Worm (Caenorhabditis elegans) whole organism, young adult: ENCODE data around the gene clec-122.

Source experiments
- C17E4.6 ChIP-seq: fragments of 200-800 bp; sonication (Bioruptor generic); IDR thresholded peaks from 2 replicates; pipeline ENCODE4 v1.3.6; 2022; ENCODE audit warnings: missing genetic modification reagents, missing genetic modification characterization, missing compliant biosample characterization
- D2030.7 ChIP-seq: fragments of 200-800 bp; sonication (Bioruptor generic); IDR thresholded peaks from 2 replicates; pipeline ENCODE4 v1.3.6; 2022; ENCODE audit warnings: missing genetic modification reagents, missing genetic modification characterization, missing compliant biosample characterization
- F10E7.11 ChIP-seq: sonication (generic microtip); optimal IDR thresholded peaks from 2 replicates; lab custom pipeline; 2017; ENCODE audit warnings: mild to moderate bottlenecking, missing genetic modification characterization, moderate library complexity, missing compliant biosample characterization
- F57A8.1 ChIP-seq: fragments of 200-800 bp; sonication (Bioruptor generic); optimal IDR thresholded peaks from 2 replicates; lab custom pipeline; 2018; ENCODE audit warnings: mild to moderate bottlenecking, missing genetic modification characterization, moderate library complexity, missing compliant biosample characterization
- T07F8.4 ChIP-seq: sonication (generic microtip); optimal IDR thresholded peaks from 2 replicates; lab custom pipeline; 2016; ENCODE audit warnings: mild to moderate bottlenecking, missing genetic modification characterization, moderate library complexity, missing compliant biosample characterization
- Y67H2A.10 ChIP-seq: fragments of 200-800 bp; sonication (Bioruptor generic); conservative IDR thresholded peaks from 2 replicates; pipeline ENCODE4 v1.3.6; 2022; ENCODE audit warnings: missing genetic modification reagents, missing genetic modification characterization, missing compliant biosample characterization
- aptf-3 ChIP-seq: fragments of 200-800 bp; sonication (Bioruptor generic); IDR thresholded peaks from 2 replicates; pipeline ENCODE4 v1.3.6; 2022; ENCODE audit warnings: missing genetic modification characterization, missing compliant biosample characterization
- athp-1 ChIP-seq: sonication (generic microtip); optimal IDR thresholded peaks from 2 replicates; lab custom pipeline; 2017; ENCODE audit warnings: mild to moderate bottlenecking, missing genetic modification characterization, missing compliant biosample characterization
- attf-6 ChIP-seq: fragments of 200-800 bp; sonication (Bioruptor generic); IDR thresholded peaks from 2 replicates; pipeline ENCODE4 v1.3.6; 2022; ENCODE audit warnings: missing genetic modification reagents, missing genetic modification characterization, missing compliant biosample characterization
- ceh-40 ChIP-seq: fragments of 200-800 bp; sonication (Bioruptor generic); IDR thresholded peaks from 2 replicates; pipeline ENCODE4 v1.3.6; 2022; ENCODE audit warnings: missing genetic modification characterization, missing compliant biosample characterization
- ceh-79 ChIP-seq: sonication (generic microtip); optimal IDR thresholded peaks from 2 replicates; lab custom pipeline; 2017; ENCODE audit warnings: mild to moderate bottlenecking, missing genetic modification characterization, missing compliant biosample characterization
- dox-1 ChIP-seq: fragments of 200-800 bp; sonication (Bioruptor generic); IDR thresholded peaks from 2 replicates; pipeline ENCODE4 v1.3.6; 2022; ENCODE audit warnings: missing genetic modification reagents, missing genetic modification characterization, missing compliant biosample characterization
- dpff-1 ChIP-seq: sonication (generic microtip); optimal IDR thresholded peaks from 2 replicates; lab custom pipeline; 2017; ENCODE audit warnings: mild to moderate bottlenecking, missing genetic modification characterization, missing compliant biosample characterization
- dpl-1 ChIP-seq: fragments of 150-350 bp; optimal IDR thresholded peaks from 2 replicates; lab custom pipeline; 2014; ENCODE audit warnings: missing biosample characterization, missing genetic modification reagents, missing genetic modification characterization
- egl-18 ChIP-seq: fragments of 200-800 bp; sonication (Bioruptor generic); IDR thresholded peaks from 2 replicates; pipeline ENCODE4 v1.3.6; 2022; ENCODE audit warnings: missing genetic modification reagents, missing genetic modification characterization, missing compliant biosample characterization
- egl-44 ChIP-seq: fragments of 200-800 bp; sonication (Bioruptor generic); IDR thresholded peaks from 2 replicates; pipeline ENCODE4 v1.3.6; 2022; ENCODE audit warnings: missing genetic modification reagents, missing genetic modification characterization, missing compliant biosample characterization
- egrh-3 ChIP-seq: fragments of 200-800 bp; sonication (Bioruptor generic); IDR thresholded peaks from 2 replicates; pipeline ENCODE4 v1.3.6; 2022; ENCODE audit warnings: missing genetic modification reagents, missing genetic modification characterization, missing compliant biosample characterization
- ekl-4 ChIP-seq: fragments of 200-800 bp; sonication (Bioruptor generic); IDR thresholded peaks from 2 replicates; pipeline ENCODE4 v1.3.6; 2022; ENCODE audit warnings: missing genetic modification reagents, missing genetic modification characterization, missing compliant biosample characterization
- ets-4 ChIP-seq: fragments of 200-800 bp; sonication (Bioruptor generic); optimal IDR thresholded peaks from 2 replicates; lab custom pipeline; 2018; ENCODE audit warnings: mild to moderate bottlenecking, missing genetic modification characterization, missing compliant biosample characterization
- him-1 ChIP-seq: sonication (generic microtip); optimal IDR thresholded peaks from 2 replicates; lab custom pipeline; 2016; ENCODE audit warnings: missing genotype, missing genetic modification reagents, missing genetic modification characterization, missing compliant biosample characterization
- hlh-12 ChIP-seq: sonication (generic microtip); optimal IDR thresholded peaks from 2 replicates; lab custom pipeline; 2016; ENCODE audit warnings: missing genetic modification characterization, missing compliant biosample characterization
- hlh-26 ChIP-seq: fragments of 200-800 bp; sonication (Bioruptor generic); conservative IDR thresholded peaks from 2 replicates; pipeline ENCODE4 v1.3.6; 2022; ENCODE audit warnings: missing genetic modification reagents, missing genetic modification characterization, missing compliant biosample characterization
- hmg-1.2 ChIP-seq: fragments of 200-800 bp; sonication (Bioruptor generic); IDR thresholded peaks from 2 replicates; pipeline ENCODE4 v1.3.6; 2022; ENCODE audit warnings: missing genetic modification reagents, missing genetic modification characterization, missing compliant biosample characterization
- lin-26 ChIP-seq: fragments of 200-800 bp; sonication (Bioruptor generic); IDR thresholded peaks from 2 replicates; pipeline ENCODE4 v1.3.6; 2022; ENCODE audit warnings: missing genetic modification reagents, missing genetic modification characterization, missing compliant biosample characterization
- lin-40 ChIP-seq: sonication (generic microtip); optimal IDR thresholded peaks from 2 replicates; lab custom pipeline; 2016; ENCODE audit warnings: missing genetic modification characterization, mild to moderate bottlenecking, missing compliant biosample characterization, missing genotype, missing genetic modification reagents
- madf-10 ChIP-seq: sonication (generic microtip); optimal IDR thresholded peaks from 2 replicates; lab custom pipeline; 2016; ENCODE audit warnings: mild to moderate bottlenecking, missing genetic modification characterization, missing compliant biosample characterization
- mes-4 ChIP-seq: sonication (generic microtip); optimal IDR thresholded peaks from 2 replicates; lab custom pipeline; 2016; ENCODE audit warnings: missing genotype, missing genetic modification characterization, missing compliant biosample characterization
- nfya-2 ChIP-seq: fragments of 200-800 bp; sonication (Bioruptor generic); IDR thresholded peaks from 2 replicates; pipeline ENCODE4 v1.3.6; 2022; ENCODE audit warnings: missing genetic modification reagents, missing genetic modification characterization, missing compliant biosample characterization
- nfyb-1 ChIP-seq: fragments of 200-800 bp; sonication (Bioruptor generic); IDR thresholded peaks from 2 replicates; pipeline ENCODE4 v1.3.6; 2022; ENCODE audit warnings: missing genetic modification reagents, missing genetic modification characterization, missing compliant biosample characterization
- nhr-179 ChIP-seq: sonication (generic microtip); optimal IDR thresholded peaks from 2 replicates; lab custom pipeline; 2016; ENCODE audit warnings: mild to moderate bottlenecking, missing genetic modification characterization, missing compliant biosample characterization
- nhr-90 ChIP-seq: sonication (generic microtip); optimal IDR thresholded peaks from 2 replicates; lab custom pipeline; 2016; ENCODE audit warnings: missing genotype, mild to moderate bottlenecking, missing genetic modification characterization, missing compliant biosample characterization
- pbrm-1 ChIP-seq: fragments of 200-800 bp; sonication (Bioruptor generic); IDR thresholded peaks from 2 replicates; pipeline ENCODE4 v1.3.6; 2022; ENCODE audit warnings: missing genetic modification reagents, missing genetic modification characterization, missing compliant biosample characterization
- pha-4 ChIP-seq: fragments of 150-350 bp; sonication (generic microtip); optimal IDR thresholded peaks from 2 replicates; lab custom pipeline; 2014; ENCODE audit warnings: missing biosample characterization, missing genetic modification reagents, missing genetic modification characterization
- sea-2 ChIP-seq: fragments of 200-800 bp; sonication (Bioruptor generic); IDR thresholded peaks from 2 replicates; pipeline ENCODE4 v1.3.6; 2022; ENCODE audit warnings: missing genetic modification characterization, missing compliant biosample characterization
- snpc-4 ChIP-seq, 5 experiments: fragments of 150-350 bp in 1 of 5; sonication (generic microtip) in 4 of 5; optimal IDR thresholded peaks; 2 replicates each; lab custom pipeline; 2014 to 2018; ENCODE audit warnings: missing genetic modification characterization in 5 of 5, missing biosample characterization in 3 of 5, antibody characterized with exemption in 2 of 5, mild to moderate bottlenecking in 2 of 5, missing compliant biosample characterization in 2 of 5, missing genotype in 2 of 5, moderate library complexity in 2 of 5, missing genetic modification reagents in 1 of 5
- somi-1 ChIP-seq: fragments of 200-800 bp; sonication (Bioruptor generic); optimal IDR thresholded peaks from 2 replicates; lab custom pipeline; 2018; ENCODE audit warnings: mild to moderate bottlenecking, missing genetic modification characterization, missing compliant biosample characterization
- tlf-1 ChIP-seq: fragments of 200-800 bp; sonication (Bioruptor generic); optimal IDR thresholded peaks from 2 replicates; lab custom pipeline; 2018; ENCODE audit warnings: mild to moderate bottlenecking, missing genetic modification characterization, missing compliant biosample characterization
- unc-130 ChIP-seq: sonication (generic microtip); optimal IDR thresholded peaks from 2 replicates; lab custom pipeline; 2016; ENCODE audit warnings: missing genetic modification reagents, missing genetic modification characterization, missing compliant biosample characterization
- zfh-2 ChIP-seq: fragments of 200-800 bp; sonication (Bioruptor generic); conservative IDR thresholded peaks from 2 replicates; pipeline ENCODE4 v1.3.6; 2022; ENCODE audit warnings: missing genetic modification reagents, missing genetic modification characterization, missing compliant biosample characterization
- zim-3 ChIP-seq: sonication (generic microtip); optimal IDR thresholded peaks from 2 replicates; lab custom pipeline; 2017; ENCODE audit warnings: mild to moderate bottlenecking, missing genetic modification characterization, moderate library complexity, missing compliant biosample characterization
- ztf-28 ChIP-seq: fragments of 200-800 bp; sonication (Bioruptor generic); IDR thresholded peaks from 2 replicates; pipeline ENCODE4 v1.3.6; 2022; ENCODE audit warnings: missing genetic modification reagents, missing genetic modification characterization, missing compliant biosample characterization
- ztf-3 ChIP-seq: fragments of 200-800 bp; sonication (Bioruptor generic); optimal IDR thresholded peaks from 2 replicates; lab custom pipeline; 2018; ENCODE audit warnings: mild to moderate bottlenecking, missing genetic modification characterization, missing compliant biosample characterization
- ztf-6 ChIP-seq: fragments of 200-800 bp; sonication (Bioruptor generic); IDR thresholded peaks from 2 replicates; pipeline ENCODE4 v1.3.6; 2022; ENCODE audit warnings: missing genetic modification reagents, missing genetic modification characterization, missing compliant biosample characterization

clec-122 gene

ce11 chrII:3056266-3056872, 49.5 kb upstream of the clec-122 start, which contains the start of gene lin-8 (continued):
- peak; percentile 48; the same call in 1 of the 2 replicates for TF ChIP-seq dox-1 (GFP tag; lab: Robert Waterston, UW)
- TF ChIP-seq lin-40 (tag; lab: Kevin White, UChicago), result no peak
- no peak for TF ChIP-seq nhr-179
- TF ChIP-seq hlh-12 (tag; lab: Kevin White, UChicago), result no peak
- no peak for TF ChIP-seq unc-130 (GFP tag; lab: Kevin White, UChicago)
- no peak for TF ChIP-seq ceh-40 (GFP tag; lab: Robert Waterston, UW)
- TF ChIP-seq sea-2 (GFP tag; lab: Robert Waterston, UW), result no peak
- no peak for TF ChIP-seq mes-4 (tag; lab: Kevin White, UChicago)
- TF ChIP-seq ekl-4, result no peak
- no peak for TF ChIP-seq egl-18 (GFP tag; lab: Robert Waterston, UW)
- TF ChIP-seq, all 124 proteins: peak for 18

ce11 chrII:3060782-3061181, 45.1 kb upstream of the clec-122 start, which contains the start of gene Y25C1A.6:
Gene Y25C1A.6, plus strand, starts transcription at chrII:3061082.
- no peak for TF ChIP-seq attf-6 (GFP tag; lab: Robert Waterston, UW)
- TF ChIP-seq egrh-3 (GFP tag; lab: Robert Waterston, UW), result no peak

ce11 chrII:3061605-3062004, 44.3 kb upstream of the clec-122 start:
- TF ChIP-seq zfh-2 (GFP tag; lab: Robert Waterston, UW), result peak; percentile 63
- TF ChIP-seq egl-44 (GFP tag; lab: Robert Waterston, UW), result no peak
- no peak for TF ChIP-seq ets-4 (GFP tag; lab: Kevin White, UChicago)
- no peak for TF ChIP-seq pha-4 (tag; lab: Kevin White, UChicago)
- no peak for TF ChIP-seq aptf-3
- no peak for TF ChIP-seq hlh-12 (tag; lab: Kevin White, UChicago)
- TF ChIP-seq nhr-90 (tag; lab: Kevin White, UChicago), result no peak

- TF ChIP-seq dpff-1 (tag; lab: Kevin White, UChicago) (no peak), athp-1 (tag; lab: Kevin White, UChicago) (no peak), lin-26 (GFP tag; lab: Robert Waterston, UW) (no peak; the same call in 1 of the 2 replicates), him-1 (no peak), F57A8.1 (GFP tag; lab: Kevin White, UChicago) (no peak), T07F8.4 (peak; percentile 26), dpl-1 (peak; percentile 4), pbrm-1 (GFP tag; lab: Robert Waterston, UW) (no peak; the same call in 1 of the 2 replicates), ztf-3 (GFP tag; lab: Kevin White, UChicago) (no peak), snpc-4 (GFP tag; optimal IDR thresholded peaks at IDR 0.05; lab: Kevin White, UChicago) (peak; percentile 39), snpc-4 (tag; optimal IDR thresholded peaks at IDR 0.05; lab: Kevin White, UChicago) (peak in 3 of 4 experiments; percentile 41 to 62 (median 43)), hmg-1.2 (GFP tag; lab: Robert Waterston, UW) (peak; percentile 79), ztf-6 (GFP tag; lab: Robert Waterston, UW) (0 out of 2 replicates have a peak, but pooled peaks have one; percentile 21), F10E7.11 (tag; lab: Kevin White, UChicago) (no peak), nfya-2 (no peak), nfyb-1 (GFP tag; lab: Robert Waterston, UW) (peak; percentile 88), Y67H2A.10 (GFP tag; lab: Robert Waterston, UW) (no peak), egrh-3 (GFP tag; lab: Robert Waterston, UW) (0 out of 2 replicates have a peak, but pooled peaks have one; percentile 5), zim-3 (no peak), ets-4 (GFP tag; lab: Kevin White, UChicago) (no peak), hlh-26 (GFP tag; lab: Robert Waterston, UW) (no peak), C17E4.6 (GFP tag; lab: Robert Waterston, UW) (no peak), madf-10 (tag; lab: Kevin White, UChicago) (peak; percentile 54), D2030.7 (peak; percentile 78), tlf-1 (GFP tag; lab: Kevin White, UChicago) (no peak), ztf-28 (GFP tag; lab: Robert Waterston, UW) (0 out of 2 replicates have a peak, but pooled peaks have one; percentile 48), ceh-79 (tag; lab: Kevin White, UChicago) (no peak), somi-1 (no peak)
These were observed 43.6 kb upstream of the clec-122 start for ce11 chrII:3062222-3062621.
